Worm (Caenorhabditis elegans) whole organism, early embryonic: Measurements from ENCODE around the gene umps-1.

ENCODE experiments used
- B0310.2 ChIP-seq: sonication (generic microtip); optimal IDR thresholded peaks from 2 replicates; lab custom pipeline; 2016; ENCODE audit warnings: mild to moderate bottlenecking, missing genetic modification characterization, missing compliant biosample characterization
- F13C5.2 ChIP-seq: sonication (generic microtip); optimal IDR thresholded peaks from 2 replicates; lab custom pipeline; 2017; ENCODE audit warnings: mild to moderate bottlenecking, missing genetic modification characterization, inconsistent platforms, missing compliant biosample characterization
- aly-1 ChIP-seq: sonication (generic microtip); optimal IDR thresholded peaks from 2 replicates; lab custom pipeline; 2016; ENCODE audit warnings: missing genetic modification characterization, missing compliant biosample characterization
- ama-1 ChIP-seq: fragments of 150-350 bp; optimal IDR thresholded peaks from 2 replicates; lab custom pipeline; 2014
- ceh-13 ChIP-seq: fragments of 200-800 bp; sonication (Bioruptor generic); optimal IDR thresholded peaks from 2 replicates; lab custom pipeline; 2018; ENCODE audit warnings: mild to moderate bottlenecking, missing genetic modification characterization, missing compliant biosample characterization
- ceh-36 ChIP-seq: sonication (generic microtip); optimal IDR thresholded peaks from 2 replicates; lab custom pipeline; 2016; ENCODE audit warnings: missing genetic modification characterization, inconsistent platforms, missing compliant biosample characterization
- ets-7 ChIP-seq: sonication (generic microtip); optimal IDR thresholded peaks from 2 replicates; lab custom pipeline; 2016; ENCODE audit warnings: missing genotype, missing genetic modification characterization, missing compliant biosample characterization
- flt-1 ChIP-seq: fragments of 200-800 bp; sonication (Bioruptor generic); IDR thresholded peaks from 2 replicates; pipeline ENCODE4 v1.3.6; 2022; ENCODE audit warnings: missing genetic modification characterization, missing compliant biosample characterization
- hmbx-1 ChIP-seq: sonication (generic microtip); optimal IDR thresholded peaks from 2 replicates; lab custom pipeline; 2016; ENCODE audit warnings: mild to moderate bottlenecking, missing genetic modification characterization, missing compliant biosample characterization
- hmg-4 ChIP-seq: fragments of 200-800 bp; sonication (Bioruptor generic); optimal IDR thresholded peaks from 2 replicates; lab custom pipeline; 2018; ENCODE audit warnings: mild to moderate bottlenecking, missing genetic modification characterization, missing compliant biosample characterization
- hnd-1 ChIP-seq: sonication (generic microtip); optimal IDR thresholded peaks from 2 replicates; lab custom pipeline; 2016; ENCODE audit warnings: missing genetic modification characterization, missing compliant biosample characterization
- pes-1 ChIP-seq: fragments of 200-800 bp; sonication (Bioruptor generic); IDR thresholded peaks from 2 replicates; pipeline ENCODE4 v1.3.6; 2022; ENCODE audit warnings: missing genetic modification reagents, missing genetic modification characterization, missing compliant biosample characterization
- scrt-1 ChIP-seq: fragments of 200-800 bp; sonication (Bioruptor generic); IDR thresholded peaks from 2 replicates; pipeline ENCODE4 v1.3.6; 2022; ENCODE audit warnings: missing genetic modification characterization, missing compliant biosample characterization
- sea-1 ChIP-seq: fragments of 200-800 bp; sonication (Bioruptor generic); conservative IDR thresholded peaks from 2 replicates; pipeline ENCODE4 v1.3.6; 2022; ENCODE audit warnings: missing genetic modification characterization, missing compliant biosample characterization
- tbx-11 ChIP-seq: fragments of 200-800 bp; sonication (Bioruptor generic); IDR thresholded peaks from 2 replicates; pipeline ENCODE4 v1.3.6; 2022; ENCODE audit warnings: missing genetic modification characterization, missing compliant biosample characterization
- tbx-37 ChIP-seq: fragments of 200-800 bp; sonication (Bioruptor generic); conservative IDR thresholded peaks from 2 replicates; pipeline ENCODE4 v1.3.6; 2022; ENCODE audit warnings: missing genetic modification reagents, missing genetic modification characterization, missing compliant biosample characterization
- tra-4 ChIP-seq: sonication (generic microtip); optimal IDR thresholded peaks from 2 replicates; lab custom pipeline; 2017; ENCODE audit warnings: missing genetic modification characterization, missing compliant biosample characterization

Gene umps-1

DNA sequence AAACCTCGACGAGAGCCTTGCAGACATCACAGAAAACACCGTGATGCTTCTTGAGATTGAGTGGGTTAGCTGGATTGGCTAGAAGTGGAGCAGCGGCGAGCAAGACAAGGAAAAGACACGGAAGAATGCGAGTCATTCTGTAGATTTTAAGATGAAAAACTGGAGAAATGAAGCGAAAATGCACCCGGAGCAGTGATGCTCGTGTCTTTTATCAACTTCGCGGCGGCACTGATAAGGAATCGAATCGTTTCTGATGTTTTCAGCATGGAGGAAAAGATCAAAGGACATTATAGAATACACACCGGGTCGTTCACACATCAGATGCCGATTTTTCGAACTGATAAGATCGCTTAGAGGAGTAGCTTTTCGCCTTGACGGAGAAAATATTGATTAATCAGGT lies 2.1 kb downstream of the umps-1 start, which contains the start of gene spp-1:
spp-1 (minus strand) TSS at position 287 of the 400 bp plus-strand sequence.
- TF ChIP-seq pes-1 (GFP tag; lab: Robert Waterston, UW): no peak
- no peak for TF ChIP-seq hnd-1
- TF ChIP-seq tra-4: no peak
- no peak for TF ChIP-seq ceh-13 (GFP tag; lab: Kevin White, UChicago)
- no peak for TF ChIP-seq flt-1
- no peak for TF ChIP-seq F13C5.2

DNA sequence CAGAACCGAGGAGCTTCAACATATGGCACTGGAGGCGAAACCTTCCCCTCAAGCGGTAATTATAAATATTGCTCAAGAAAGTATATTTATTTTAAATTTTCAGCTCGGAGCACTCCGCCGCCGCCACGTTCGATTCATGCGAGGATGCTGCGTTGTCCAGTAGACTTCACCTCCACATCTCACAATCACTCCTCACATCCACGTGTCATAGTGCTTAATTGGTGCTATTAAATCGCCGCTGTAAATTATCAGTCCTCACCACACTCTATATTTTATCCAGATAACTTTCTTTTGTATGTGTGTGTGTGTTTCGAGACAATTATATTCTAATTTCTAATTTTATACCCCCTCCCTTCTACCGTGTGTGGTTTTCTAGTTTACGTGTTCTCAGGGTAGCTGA lies 2.9 kb downstream of the umps-1 start:
- TF ChIP-seq sea-1 (GFP tag; lab: Robert Waterston, UW): no peak
- no peak for TF ChIP-seq ceh-36 (tag; lab: Kevin White, UChicago)
- TF ChIP-seq ets-7 (tag; lab: Kevin White, UChicago): no peak
- no peak for TF ChIP-seq ama-1
- TF ChIP-seq F13C5.2: no peak
- TF ChIP-seq hmg-4 (GFP tag; lab: Kevin White, UChicago): no peak
- no peak for TF ChIP-seq scrt-1 (GFP tag; lab: Robert Waterston, UW)
- no peak for TF ChIP-seq B0310.2 (tag; lab: Kevin White, UChicago)
- TF ChIP-seq tra-4: no peak
- TF ChIP-seq hnd-1: no peak
- no peak for TF ChIP-seq tbx-37 (GFP tag; lab: Robert Waterston, UW)
- no peak for TF ChIP-seq tbx-11 (GFP tag; lab: Robert Waterston, UW)

DNA sequence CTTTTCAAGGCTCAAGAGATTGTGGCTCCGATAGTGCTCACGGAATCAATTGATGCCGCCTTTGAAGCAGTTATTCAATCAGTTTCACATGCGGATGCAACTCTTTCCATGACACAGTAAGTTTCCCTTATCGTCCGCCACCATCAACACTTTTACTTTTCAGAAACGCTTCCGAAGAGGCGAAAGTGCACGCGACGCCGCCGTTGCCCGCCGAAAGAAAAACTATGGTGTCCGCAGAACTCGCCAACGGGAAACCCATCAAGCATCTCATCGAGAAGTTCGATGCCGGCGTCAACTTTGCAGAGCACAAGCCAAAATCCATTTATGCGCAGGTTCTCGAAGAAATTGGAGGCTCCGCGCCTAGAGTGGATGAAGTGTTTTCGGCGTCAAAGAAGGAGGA lies 4.0 kb downstream of the umps-1 start:
- no peak for TF ChIP-seq tbx-11 (GFP tag; lab: Robert Waterston, UW)
- TF ChIP-seq ceh-36 (tag; lab: Kevin White, UChicago): no peak
- TF ChIP-seq scrt-1 (GFP tag; lab: Robert Waterston, UW): no peak
- TF ChIP-seq hnd-1: no peak
- no peak for TF ChIP-seq flt-1
- no peak for TF ChIP-seq hmg-4 (GFP tag; lab: Kevin White, UChicago)
- no peak for TF ChIP-seq B0310.2 (tag; lab: Kevin White, UChicago)
- no peak for TF ChIP-seq hmbx-1 (tag; lab: Kevin White, UChicago)
- TF ChIP-seq ets-7 (tag; lab: Kevin White, UChicago): no peak

DNA sequence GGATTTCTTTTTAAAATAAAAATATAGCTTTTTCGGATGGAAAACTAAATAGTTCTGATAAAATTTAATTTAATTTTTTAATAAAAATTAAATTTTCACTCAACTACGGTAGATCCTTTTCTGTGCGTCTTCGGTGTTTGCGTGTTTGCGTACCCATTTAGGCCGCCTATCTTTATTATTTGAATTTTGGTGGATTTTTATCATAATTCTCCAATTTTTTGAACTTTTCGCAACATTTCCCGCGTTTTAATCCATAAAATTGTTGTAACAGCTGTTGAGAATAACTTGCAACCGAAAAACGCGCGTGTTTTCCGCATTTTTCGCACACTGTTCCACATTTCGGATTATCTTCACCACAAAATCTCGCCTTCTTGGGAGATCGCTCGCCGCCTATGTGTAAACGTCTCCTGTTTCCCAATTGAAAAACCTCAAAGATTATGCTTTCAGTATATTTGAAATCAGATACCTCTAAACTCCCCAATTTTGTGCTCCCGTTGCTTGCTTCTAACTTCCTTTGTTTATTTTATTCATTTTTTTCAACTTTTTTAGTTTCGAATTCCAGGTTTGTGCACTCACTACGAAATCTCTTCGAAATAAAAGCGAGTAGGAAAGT lies 5.7 kb downstream of the umps-1 start, which contains the start of gene T07C4.3:
T07C4.3 (plus strand) TSS at position 563 of the 613 bp plus-strand sequence.
- no peak for TF ChIP-seq ceh-13 (GFP tag; lab: Kevin White, UChicago)
- TF ChIP-seq ceh-36 (tag; lab: Kevin White, UChicago): no peak
- no peak for TF ChIP-seq F13C5.2
- TF ChIP-seq flt-1: no peak
- no peak for TF ChIP-seq hnd-1
- no peak for TF ChIP-seq hmbx-1 (tag; lab: Kevin White, UChicago)
- TF ChIP-seq tbx-11 (GFP tag; lab: Robert Waterston, UW): no peak
- no peak for TF ChIP-seq sea-1 (GFP tag; lab: Robert Waterston, UW)
- no peak for TF ChIP-seq ama-1
- no peak for TF ChIP-seq ets-7 (tag; lab: Kevin White, UChicago)
- no peak for TF ChIP-seq aly-1 (tag; lab: Kevin White, UChicago)
- TF ChIP-seq tra-4: no peak
- TF ChIP-seq pes-1 (GFP tag; lab: Robert Waterston, UW): no peak
- no peak for TF ChIP-seq B0310.2 (tag; lab: Kevin White, UChicago)
- TF ChIP-seq tbx-37 (GFP tag; lab: Robert Waterston, UW): no peak
- TF ChIP-seq hmg-4 (GFP tag; lab: Kevin White, UChicago): no peak
- TF ChIP-seq scrt-1 (GFP tag; lab: Robert Waterston, UW): no peak

DNA sequence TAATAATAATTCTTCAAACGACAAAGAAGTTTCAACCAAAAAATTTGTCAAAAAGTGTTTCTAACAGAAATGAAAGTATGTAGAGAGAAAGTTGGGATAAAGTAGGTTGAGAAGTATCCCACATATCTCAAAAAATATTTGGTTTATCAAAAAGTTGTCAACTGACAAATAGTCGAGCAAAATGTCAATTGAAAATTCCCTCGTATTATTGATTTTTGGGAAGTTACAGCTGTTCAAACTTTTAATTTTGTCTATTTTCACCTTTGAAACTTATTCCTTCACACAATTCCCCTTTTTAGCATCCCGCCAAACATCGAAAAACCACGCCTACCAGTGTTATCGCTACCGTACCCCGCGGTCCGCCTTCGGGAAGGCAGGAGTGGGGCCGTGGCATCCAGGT lies 10.4 kb downstream of the umps-1 start, which contains the start of gene tbx-8:
tbx-8 (plus strand) TSS at position 301 of the 400 bp plus-strand sequence.
- TF ChIP-seq B0310.2 (tag; lab: Kevin White, UChicago) (no peak), hmg-4 (GFP tag; lab: Kevin White, UChicago) (no peak), pes-1 (GFP tag; lab: Robert Waterston, UW) (no peak), tbx-11 (GFP tag; lab: Robert Waterston, UW) (no peak), tbx-37 (GFP tag; lab: Robert Waterston, UW) (no peak), F13C5.2 (no peak), ama-1 (no peak), ceh-13 (GFP tag; lab: Kevin White, UChicago) (no peak), sea-1 (GFP tag; lab: Robert Waterston, UW) (no peak), flt-1 (no peak)

DNA sequence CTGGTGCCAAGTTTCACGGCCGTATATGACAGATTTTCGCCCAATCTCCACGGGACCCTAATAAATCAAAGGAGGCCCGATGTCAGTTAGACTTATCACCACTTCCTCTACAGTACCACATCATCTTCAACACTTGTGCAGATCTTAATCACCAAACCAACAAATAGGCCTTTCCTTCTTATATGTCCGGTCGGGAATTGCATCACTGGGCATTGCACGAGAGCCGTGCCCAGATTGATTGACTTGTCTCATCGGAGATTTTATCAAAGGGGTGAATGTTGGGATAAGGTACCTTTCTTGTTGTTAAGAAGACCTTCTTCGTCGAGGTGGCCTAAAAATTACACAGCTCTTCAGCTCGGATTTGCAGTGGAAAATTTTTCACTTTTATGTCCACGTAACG lies 12.7 kb downstream of the umps-1 start:
- no peak for TF ChIP-seq F13C5.2
- TF ChIP-seq hnd-1: no peak
- TF ChIP-seq sea-1 (GFP tag; lab: Robert Waterston, UW): no peak
- no peak for TF ChIP-seq tbx-37 (GFP tag; lab: Robert Waterston, UW)
- TF ChIP-seq tra-4: no peak
- no peak for TF ChIP-seq ceh-13 (GFP tag; lab: Kevin White, UChicago)
- TF ChIP-seq B0310.2 (tag; lab: Kevin White, UChicago): no peak
- TF ChIP-seq flt-1: no peak
- no peak for TF ChIP-seq tbx-11 (GFP tag; lab: Robert Waterston, UW)
- TF ChIP-seq ceh-36 (tag; lab: Kevin White, UChicago): no peak
- no peak for TF ChIP-seq pes-1 (GFP tag; lab: Robert Waterston, UW)
- no peak for TF ChIP-seq ama-1
- no peak for TF ChIP-seq scrt-1 (GFP tag; lab: Robert Waterston, UW)
- no peak for TF ChIP-seq aly-1 (tag; lab: Kevin White, UChicago)

DNA sequence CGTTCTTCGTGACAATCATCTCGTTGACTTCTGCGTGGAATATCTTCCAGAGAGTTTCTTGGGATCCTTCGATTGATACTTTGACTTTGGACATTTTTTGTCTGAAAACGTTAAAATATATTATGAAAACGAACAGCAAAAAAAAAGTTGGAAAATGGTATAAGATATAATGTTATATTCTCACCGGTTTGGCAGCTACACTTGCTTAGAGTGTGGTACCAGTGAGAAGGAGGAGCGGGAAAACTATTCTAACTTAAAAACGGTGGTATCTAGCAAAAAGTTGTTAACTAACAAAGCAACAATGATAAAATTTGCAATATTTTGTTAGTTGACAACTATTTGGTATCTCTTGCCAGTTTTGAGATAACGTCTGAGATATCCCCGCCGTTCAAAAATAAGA lies 15.7 kb downstream of the umps-1 start, which contains the start of gene tbx-9:
tbx-9 (minus strand) TSS at position 101 of the 400 bp plus-strand sequence.
- TF ChIP-seq aly-1 (tag; lab: Kevin White, UChicago) (no peak), scrt-1 (GFP tag; lab: Robert Waterston, UW) (no peak), tbx-11 (GFP tag; lab: Robert Waterston, UW) (no peak), ets-7 (tag; lab: Kevin White, UChicago) (no peak), flt-1 (no peak), pes-1 (GFP tag; lab: Robert Waterston, UW) (no peak), hmbx-1 (tag; lab: Kevin White, UChicago) (no peak), ceh-13 (GFP tag; lab: Kevin White, UChicago) (no peak), hnd-1 (no peak), tra-4 (no peak), ceh-36 (tag; lab: Kevin White, UChicago) (no peak), tbx-37 (GFP tag; lab: Robert Waterston, UW) (no peak), sea-1 (GFP tag; lab: Robert Waterston, UW) (no peak), B0310.2 (tag; lab: Kevin White, UChicago) (no peak), F13C5.2 (no peak)
